Worm (Caenorhabditis elegans) whole organism, young adult: ENCODE results near the gene F41G3.5.

Experiments used
- ceh-100 ChIP-seq: fragments of 200-800 bp; sonication (Bioruptor generic); IDR thresholded peaks from 2 replicates; pipeline ENCODE4 v1.3.6; 2022; ENCODE audit warnings: missing genetic modification reagents, missing genetic modification characterization, missing compliant biosample characterization
- ekl-4 ChIP-seq: fragments of 200-800 bp; sonication (Bioruptor generic); IDR thresholded peaks from 2 replicates; pipeline ENCODE4 v1.3.6; 2022; ENCODE audit warnings: missing genetic modification reagents, missing genetic modification characterization, missing compliant biosample characterization
- him-1 ChIP-seq: sonication (generic microtip); optimal IDR thresholded peaks from 2 replicates; lab custom pipeline; 2016; ENCODE audit warnings: missing genotype, missing genetic modification reagents, missing genetic modification characterization, missing compliant biosample characterization
- madf-10 ChIP-seq: sonication (generic microtip); optimal IDR thresholded peaks from 2 replicates; lab custom pipeline; 2016; ENCODE audit warnings: mild to moderate bottlenecking, missing genetic modification characterization, missing compliant biosample characterization
- madf-6 ChIP-seq: fragments of 200-800 bp; sonication (Bioruptor generic); IDR thresholded peaks from 2 replicates; pipeline ENCODE4 v1.3.6; 2022; ENCODE audit warnings: missing genetic modification reagents, missing genetic modification characterization, missing compliant biosample characterization
- nfya-2 ChIP-seq: fragments of 200-800 bp; sonication (Bioruptor generic); IDR thresholded peaks from 2 replicates; pipeline ENCODE4 v1.3.6; 2022; ENCODE audit warnings: missing genetic modification reagents, missing genetic modification characterization, missing compliant biosample characterization
- nfyb-1 ChIP-seq: fragments of 200-800 bp; sonication (Bioruptor generic); IDR thresholded peaks from 2 replicates; pipeline ENCODE4 v1.3.6; 2022; ENCODE audit warnings: missing genetic modification reagents, missing genetic modification characterization, missing compliant biosample characterization
- nhr-120 ChIP-seq: fragments of 200-800 bp; sonication (Bioruptor generic); IDR thresholded peaks from 2 replicates; pipeline ENCODE4 v1.3.6; 2022; ENCODE audit warnings: missing genetic modification characterization, missing compliant biosample characterization
- pha-4 ChIP-seq: fragments of 150-350 bp; sonication (generic microtip); optimal IDR thresholded peaks from 2 replicates; lab custom pipeline; 2014; ENCODE audit warnings: missing biosample characterization, missing genetic modification reagents, missing genetic modification characterization
- rpc-1 ChIP-seq, 2 experiments: fragments of 150-350 bp in 1 of 2; sonication (generic microtip) in 1 of 2; optimal IDR thresholded peaks; 2 replicates each; lab custom pipeline; 2014 to 2018; ENCODE audit warnings: missing biosample characterization in 1 of 2, missing genetic modification characterization in 1 of 2, missing genetic modification reagents in 1 of 2, missing genotype in 1 of 2
- sea-2 ChIP-seq: fragments of 200-800 bp; sonication (Bioruptor generic); IDR thresholded peaks from 2 replicates; pipeline ENCODE4 v1.3.6; 2022; ENCODE audit warnings: missing genetic modification characterization, missing compliant biosample characterization
- unc-62 ChIP-seq: fragments of 150-350 bp; optimal IDR thresholded peaks from 2 replicates; lab custom pipeline; 2014; ENCODE audit warnings: missing biosample characterization, missing genetic modification reagents, missing genetic modification characterization
- ztf-18 ChIP-seq: sonication (generic microtip); optimal IDR thresholded peaks from 2 replicates; lab custom pipeline; 2016; ENCODE audit warnings: missing genotype, mild to moderate bottlenecking, missing genetic modification characterization, missing compliant biosample characterization
- ztf-6 ChIP-seq: fragments of 200-800 bp; sonication (Bioruptor generic); IDR thresholded peaks from 2 replicates; pipeline ENCODE4 v1.3.6; 2022; ENCODE audit warnings: missing genetic modification reagents, missing genetic modification characterization, missing compliant biosample characterization

DNA sequence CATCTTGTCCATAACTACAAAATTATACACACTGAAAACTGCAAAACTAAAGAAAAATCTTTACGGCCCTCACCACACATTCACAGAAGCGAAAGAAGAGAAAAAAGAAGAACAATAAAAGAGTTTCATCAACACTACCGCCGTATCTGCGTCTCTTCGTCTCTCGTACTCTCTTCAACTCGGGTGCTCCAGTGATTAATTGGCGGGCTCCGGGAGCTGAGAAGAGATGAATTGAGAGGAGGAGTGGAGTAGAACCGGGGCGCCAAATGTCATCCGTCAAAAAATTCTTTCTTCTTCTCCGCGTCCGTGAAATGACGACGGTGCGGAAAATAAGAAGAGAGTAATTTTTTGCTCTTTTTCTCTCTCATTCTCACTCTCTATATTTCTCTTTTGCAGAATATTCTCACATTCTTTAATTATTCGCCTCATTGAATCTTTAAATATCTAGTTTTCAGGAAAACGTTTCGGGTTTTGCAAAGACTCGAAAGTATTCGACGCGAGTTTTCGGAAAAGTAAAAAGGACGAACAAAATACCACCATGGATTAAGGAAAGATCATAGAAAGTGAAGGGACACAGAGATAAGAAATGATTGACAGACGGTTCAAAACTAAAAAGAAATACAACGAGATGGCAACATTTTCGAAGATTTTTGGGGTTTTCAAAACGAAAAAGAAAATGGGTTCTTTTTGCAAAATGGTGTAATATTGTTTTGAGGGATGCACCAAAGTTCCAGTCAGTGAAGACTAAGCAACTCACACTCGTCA, 38.8 kb upstream of the F41G3.5 start:
- TF ChIP-seq him-1 (tag; lab: Kevin White, UChicago) (no peak), ztf-18 (no peak), unc-62 (GFP tag; lab: Kevin White, UChicago) (no peak), pha-4 (tag; lab: Kevin White, UChicago) (no peak), ztf-6 (GFP tag; lab: Robert Waterston, UW) (no peak), madf-10 (no peak), nfyb-1 (GFP tag; lab: Robert Waterston, UW) (no peak), madf-6 (GFP tag; lab: Robert Waterston, UW) (no peak), rpc-1 (optimal IDR thresholded peaks at IDR 0.05; lab: Kevin White, UChicago) (no peak), rpc-1 (tag; optimal IDR thresholded peaks at IDR 0.05; lab: Kevin White, UChicago) (no peak), ceh-100 (GFP tag; lab: Robert Waterston, UW) (no peak), nfya-2 (GFP tag; lab: Robert Waterston, UW) (no peak), sea-2 (GFP tag; lab: Robert Waterston, UW) (no peak), ekl-4 (no peak), nhr-120 (GFP tag; lab: Robert Waterston, UW) (no peak)
